Worm (Caenorhabditis elegans) whole organism, young adult: ENCODE results near the gene C02E7.7.

ENCODE experiments used
- ama-1 ChIP-seq, 3 experiments: fragments of 150-350 bp in 1 of 3; sonication (generic microtip) in 2 of 3; optimal IDR thresholded peaks; 2 replicates each; lab custom pipeline; 2014 to 2018; ENCODE audit warnings: missing biosample characterization in 2 of 3, missing genetic modification characterization in 2 of 3, missing genetic modification reagents in 2 of 3
- attf-5 ChIP-seq: fragments of 200-800 bp; sonication (Bioruptor generic); optimal IDR thresholded peaks from 2 replicates; lab custom pipeline; 2018; ENCODE audit warnings: mild to moderate bottlenecking, missing genetic modification characterization, missing compliant biosample characterization
- ets-4 ChIP-seq: fragments of 200-800 bp; sonication (Bioruptor generic); optimal IDR thresholded peaks from 2 replicates; lab custom pipeline; 2018; ENCODE audit warnings: mild to moderate bottlenecking, missing genetic modification characterization, missing compliant biosample characterization
- gei-17 ChIP-seq: fragments of 200-800 bp; sonication (Bioruptor generic); optimal IDR thresholded peaks from 2 replicates; lab custom pipeline; 2018; ENCODE audit warnings: mild to moderate bottlenecking, missing genetic modification characterization, missing compliant biosample characterization
- hmg-20 ChIP-seq: fragments of 200-800 bp; sonication (Bioruptor generic); IDR thresholded peaks from 2 replicates; pipeline ENCODE4 v1.3.6; 2022; ENCODE audit warnings: missing genetic modification reagents, missing genetic modification characterization, missing compliant biosample characterization
- mel-28 ChIP-seq: sonication (generic microtip); optimal IDR thresholded peaks from 2 replicates; lab custom pipeline; 2016; ENCODE audit warnings: borderline replicate concordance, mild to moderate bottlenecking, missing genetic modification characterization, missing compliant biosample characterization
- mxl-1 ChIP-seq: sonication (generic microtip); optimal IDR thresholded peaks from 2 replicates; lab custom pipeline; 2016; ENCODE audit warnings: missing genetic modification characterization, missing compliant biosample characterization
- sea-2 ChIP-seq: fragments of 200-800 bp; sonication (Bioruptor generic); IDR thresholded peaks from 2 replicates; pipeline ENCODE4 v1.3.6; 2022; ENCODE audit warnings: missing genetic modification characterization, missing compliant biosample characterization

- TF ChIP-seq mel-28 (tag; lab: Kevin White, UChicago) (no peak), hmg-20 (GFP tag; lab: Robert Waterston, UW) (no peak), attf-5 (no peak), mxl-1 (no peak), sea-2 (GFP tag; lab: Robert Waterston, UW) (no peak), ama-1 (optimal IDR thresholded peaks at IDR 0.05; lab: Kevin White, UChicago) (no peak), ama-1 (GFP tag; optimal IDR thresholded peaks at IDR 0.05; lab: Kevin White, UChicago) (no peak), ets-4 (GFP tag; lab: Kevin White, UChicago) (no peak), gei-17 (GFP tag; lab: Kevin White, UChicago) (no peak)
Measured at ce11 chrV:4918664-4919257, 387 bp upstream of the C02E7.7 start, which contains the start of gene C02E7.6.
